Worm (Caenorhabditis elegans) whole organism, young adult: Measurements from ENCODE around the gene nep-25.

Source experiments
- K11D2.4 ChIP-seq: fragments of 200-800 bp; sonication (Bioruptor generic); IDR thresholded peaks from 2 replicates; pipeline ENCODE4 v1.3.6; 2022; ENCODE audit warnings: missing genetic modification reagents, missing genetic modification characterization, missing compliant biosample characterization
- efl-1 ChIP-seq: fragments of 150-350 bp; optimal IDR thresholded peaks from 2 replicates; lab custom pipeline; 2014; ENCODE audit warnings: missing biosample characterization, missing genetic modification reagents, missing genetic modification characterization
- hmg-1.2 ChIP-seq: fragments of 200-800 bp; sonication (Bioruptor generic); IDR thresholded peaks from 2 replicates; pipeline ENCODE4 v1.3.6; 2022; ENCODE audit warnings: missing genetic modification reagents, missing genetic modification characterization, missing compliant biosample characterization
- lag-1 ChIP-seq: fragments of 200-800 bp; sonication (Bioruptor generic); IDR thresholded peaks from 2 replicates; pipeline ENCODE4 v1.3.6; 2022; ENCODE audit warnings: missing genetic modification reagents, missing genetic modification characterization, missing compliant biosample characterization
- madf-10 ChIP-seq: sonication (generic microtip); optimal IDR thresholded peaks from 2 replicates; lab custom pipeline; 2016; ENCODE audit warnings: mild to moderate bottlenecking, missing genetic modification characterization, missing compliant biosample characterization
- pbrm-1 ChIP-seq: fragments of 200-800 bp; sonication (Bioruptor generic); IDR thresholded peaks from 2 replicates; pipeline ENCODE4 v1.3.6; 2022; ENCODE audit warnings: missing genetic modification reagents, missing genetic modification characterization, missing compliant biosample characterization

ce11 chrII:5816346-5816745 lies 25.7 kb upstream of the nep-25 start, which contains the start of gene ZK1248.20:
- TF ChIP-seq lag-1 (GFP tag; lab: Robert Waterston, UW) = no peak
- TF ChIP-seq hmg-1.2 (GFP tag; lab: Robert Waterston, UW) = no peak
- no peak for TF ChIP-seq madf-10 (tag; lab: Kevin White, UChicago)
- TF ChIP-seq efl-1 (GFP tag; lab: Kevin White, UChicago) = no peak
- TF ChIP-seq K11D2.4 = no peak
- no peak for TF ChIP-seq pbrm-1
